Fruit fly (Drosophila melanogaster): ENCODE measurements around the gene CG13117.

Gene CG13117

DNA sequence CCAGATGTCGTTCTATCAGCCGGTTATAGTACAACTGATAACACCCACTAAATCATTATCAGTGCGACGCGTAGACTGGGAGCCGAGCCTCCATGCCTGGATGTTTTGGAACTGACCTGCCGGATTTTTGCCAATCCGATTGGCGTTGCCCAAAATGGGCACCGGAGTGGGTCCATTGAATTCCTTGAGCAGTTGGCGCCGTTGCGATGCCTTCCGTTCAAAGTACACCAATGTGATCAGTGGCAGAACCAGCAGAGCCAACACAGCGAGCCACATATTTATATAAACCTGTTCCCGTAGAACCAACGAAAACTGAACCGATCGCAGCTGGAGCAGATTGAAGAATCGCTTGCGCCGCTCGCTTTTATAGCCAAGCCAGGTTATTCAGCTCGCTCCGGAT lies 13.3 kb downstream of the CG13117 start, which contains the start of gene Cyp4e3:
Gene Cyp4e3 (minus strand): TSS at position 327 of the 400 bp plus-strand sequence.
- TF ChIP-seq eg (GFP tag; IDR thresholded peaks at IDR 0.05), result no peak
- TF ChIP-seq dsx (GFP tag; optimal IDR thresholded peaks at IDR 0.05; ENCODE audit: poor library complexity, severe bottlenecking), result no peak
- TF ChIP-seq OdsH (GFP tag; optimal IDR thresholded peaks at IDR 0.05), result no peak
- TF ChIP-seq svp (GFP tag), result peak; percentile 38

- TF ChIP-seq Ets96B (tag; optimal IDR thresholded peaks at IDR 0.05), result no peak
- no peak for TF ChIP-seq fd85E (GFP tag; optimal IDR thresholded peaks at IDR 0.05)
- no peak for TF ChIP-seq fd59A (GFP tag; optimal IDR thresholded peaks at IDR 0.05)
- no peak for TF ChIP-seq CG10669 (GFP tag; optimal IDR thresholded peaks at IDR 0.05)
- no peak for TF ChIP-seq CG32006 (GFP tag; optimal IDR thresholded peaks at IDR 0.05)
- no peak for TF ChIP-seq CG31627 (GFP tag; optimal IDR thresholded peaks at IDR 0.05)
- no peak for TF ChIP-seq CG3032 (tag; optimal IDR thresholded peaks at IDR 0.05)
- TF ChIP-seq CG6792 (GFP tag; optimal IDR thresholded peaks at IDR 0.05), result no peak
- TF ChIP-seq vri (GFP tag; optimal IDR thresholded peaks at IDR 0.05), result no peak
- TF ChIP-seq Lpt (GFP tag; optimal IDR thresholded peaks at IDR 0.05), result no peak
- no peak for TF ChIP-seq CG15336 (GFP tag; IDR thresholded peaks at IDR 0.05)
- no peak for TF ChIP-seq Eip78C (GFP tag)
- no peak for TF ChIP-seq spab (GFP tag; optimal IDR thresholded peaks at IDR 0.05)
- no peak for TF ChIP-seq CG11294 (GFP tag; IDR thresholded peaks at IDR 0.05)
- no peak for TF ChIP-seq Sox14 (GFP tag; optimal IDR thresholded peaks at IDR 0.05)
- no peak for TF ChIP-seq CG1621 (tag; optimal IDR thresholded peaks at IDR 0.05)
- TF ChIP-seq eg (GFP tag; IDR thresholded peaks at IDR 0.05), result no peak
- TF ChIP-seq OdsH (GFP tag; optimal IDR thresholded peaks at IDR 0.05), result no peak
Observed at dm6 chr2L:9753357-9753756, 16.9 kb downstream of the CG13117 start.

DNA sequence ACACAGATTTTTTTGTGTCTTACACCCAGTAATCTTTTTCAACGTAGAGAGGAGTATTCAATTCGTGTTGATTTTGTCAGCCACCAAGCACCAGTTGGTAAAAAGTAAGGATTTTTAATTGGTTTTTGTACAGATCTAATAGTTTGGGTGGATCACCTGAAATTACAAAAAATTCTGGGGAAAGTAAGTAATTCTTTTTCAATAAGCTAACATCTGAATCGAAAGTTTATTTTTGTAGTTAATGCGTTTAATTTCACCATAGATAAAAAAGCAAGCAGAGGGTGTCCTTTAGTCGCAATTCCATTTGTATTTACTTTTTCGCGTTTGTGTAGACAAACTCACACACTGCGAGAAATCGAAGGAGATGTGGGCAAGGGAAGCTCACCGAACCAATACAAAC lies 18.4 kb downstream of the CG13117 start:
- TF ChIP-seq svp (GFP tag) (peak; percentile 62), ss (GFP tag; optimal IDR thresholded peaks at IDR 0.05) (peak in 1 of 2 experiments; percentile 19), CG32006 (GFP tag; optimal IDR thresholded peaks at IDR 0.05) (peak; percentile 34), salr (GFP tag; optimal IDR thresholded peaks at IDR 0.05) (no peak), pdm3 (GFP tag; optimal IDR thresholded peaks at IDR 0.05) (no peak), CG10669 (GFP tag; optimal IDR thresholded peaks at IDR 0.05) (peak; percentile 5), Ets96B (tag; optimal IDR thresholded peaks at IDR 0.05) (peak; percentile 21), lz (GFP tag; optimal IDR thresholded peaks at IDR 0.05) (no peak), Eip78C (GFP tag) (peak; percentile 70), CG8119 (GFP tag; IDR thresholded peaks at IDR 0.05) (no peak)

DNA sequence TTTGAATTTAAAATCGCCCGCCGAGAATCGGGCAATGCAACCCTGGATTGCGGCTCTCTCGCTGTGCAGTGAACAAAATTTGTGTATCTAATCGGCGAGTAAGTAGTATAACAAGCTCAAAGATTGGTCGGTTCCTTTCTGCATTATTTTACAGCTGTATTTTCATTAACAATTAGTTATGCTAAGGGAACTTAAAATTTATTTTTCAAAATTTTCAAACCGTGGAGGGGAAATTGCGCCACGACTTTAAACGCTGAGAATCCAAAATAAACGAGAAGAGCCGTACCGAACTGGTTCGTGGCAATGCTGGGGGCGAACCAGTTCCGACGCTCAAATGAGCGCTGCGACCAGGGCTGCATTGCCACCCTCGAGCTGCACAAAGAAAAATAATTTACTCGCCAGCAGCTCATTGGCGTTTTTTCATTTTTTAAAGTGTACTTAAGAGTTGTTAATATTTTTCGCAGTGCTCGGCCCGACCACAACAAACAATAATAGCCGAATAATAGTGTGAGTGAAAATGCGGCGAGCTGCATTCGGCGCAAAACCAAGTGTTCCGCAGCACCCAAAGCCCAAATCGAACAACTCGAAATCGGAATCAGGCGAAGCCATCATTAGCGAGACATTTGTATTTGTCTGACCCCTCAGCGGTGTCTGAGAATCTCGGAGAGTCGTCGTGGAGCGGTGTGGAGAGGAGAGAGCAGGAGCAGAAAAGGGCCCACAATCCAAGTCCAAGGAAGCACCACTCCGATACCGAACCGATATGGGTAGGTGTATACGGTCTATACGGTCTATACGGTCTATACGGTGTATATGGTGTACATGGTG lies 21.8 kb downstream of the CG13117 start, which contains the start of gene zf30C:
Gene zf30C (plus strand): TSS at position 353 of the 825 bp plus-strand sequence.
- TF ChIP-seq ss (GFP tag; optimal IDR thresholded peaks at IDR 0.05), result peak in 1 of 2 experiments; percentile 50
- TF ChIP-seq CG7368 (GFP tag; optimal IDR thresholded peaks at IDR 0.05), result peak; percentile 86
- no peak for TF ChIP-seq CG9139 (GFP tag; optimal IDR thresholded peaks at IDR 0.05)
- TF ChIP-seq Sox102F (GFP tag; optimal IDR thresholded peaks at IDR 0.05), result peak; percentile 87
- peak; percentile 54 for TF ChIP-seq CG6808 (GFP tag; optimal IDR thresholded peaks at IDR 0.05)
- peak; percentile 83 for TF ChIP-seq CG6792 (GFP tag; optimal IDR thresholded peaks at IDR 0.05)
- peak; percentile 90 for TF ChIP-seq OdsH (GFP tag; optimal IDR thresholded peaks at IDR 0.05)
- peak; percentile 90 for TF ChIP-seq acj6 (GFP tag; optimal IDR thresholded peaks at IDR 0.05)
- TF ChIP-seq Eip93F (GFP tag; optimal IDR thresholded peaks at IDR 0.05), result peak; percentile 23
- peak; percentile 94 for TF ChIP-seq Sox14 (GFP tag; optimal IDR thresholded peaks at IDR 0.05)
- peak; percentile 67 for TF ChIP-seq CG6276 (GFP tag; optimal IDR thresholded peaks at IDR 0.05)
- peak; percentile 93 for TF ChIP-seq Hr4 (GFP tag; optimal IDR thresholded peaks at IDR 0.05)
- peak; percentile 84 for TF ChIP-seq vri (GFP tag; optimal IDR thresholded peaks at IDR 0.05)
- peak; percentile 74 for TF ChIP-seq CG34406 (GFP tag; optimal IDR thresholded peaks at IDR 0.05)
- peak; percentile 96 for TF ChIP-seq svp (GFP tag)
- TF ChIP-seq CG11762 (GFP tag; optimal IDR thresholded peaks at IDR 0.05; ENCODE audit: insufficient read depth), result peak; percentile 72
- TF ChIP-seq salr (GFP tag; optimal IDR thresholded peaks at IDR 0.05), result peak; percentile 45 to 83
- peak; percentile 96 for TF ChIP-seq CG3919 (GFP tag; optimal IDR thresholded peaks at IDR 0.05)
- peak; percentile 40 for TF ChIP-seq fkh (GFP tag; optimal IDR thresholded peaks at IDR 0.05)
- peak; percentile 61 for TF ChIP-seq fd59A (GFP tag; optimal IDR thresholded peaks at IDR 0.05)
- TF ChIP-seq Eip75B (GFP tag; optimal IDR thresholded peaks at IDR 0.05), result peak; percentile 91
- TF ChIP-seq Blimp-1 (GFP tag; optimal IDR thresholded peaks at IDR 0.05), result peak; percentile 23
- peak; percentile 57 for TF ChIP-seq spab (GFP tag; optimal IDR thresholded peaks at IDR 0.05)
- peak; percentile 86 for TF ChIP-seq net (GFP tag; optimal IDR thresholded peaks at IDR 0.05)
- peak; percentile 79 for TF ChIP-seq CG11294 (GFP tag; IDR thresholded peaks at IDR 0.05)
- TF ChIP-seq lz (GFP tag; optimal IDR thresholded peaks at IDR 0.05), result peak; percentile 92
- peak; percentile 80 for TF ChIP-seq Sox15 (GFP tag; optimal IDR thresholded peaks at IDR 0.05)
- peak; percentile 75 for TF ChIP-seq CG15336 (GFP tag; IDR thresholded peaks at IDR 0.05)
- TF ChIP-seq Ets96B (tag; optimal IDR thresholded peaks at IDR 0.05), result peak; percentile 64
